Worm (Caenorhabditis elegans) whole organism, L3 larva: ENCODE data around the gene T07D1.3.

ENCODE experiments used
- ZK546.5 ChIP-seq: sonication (generic microtip); optimal IDR thresholded peaks from 2 replicates; lab custom pipeline; 2017; ENCODE audit warnings: missing biosample characterization, missing genetic modification characterization
- ama-1 ChIP-seq: fragments of 150-350 bp; optimal IDR thresholded peaks from 2 replicates; lab custom pipeline; 2018
- ceh-16 ChIP-seq: sonication (generic microtip); optimal IDR thresholded peaks from 2 replicates; lab custom pipeline; 2017; ENCODE audit warnings: missing biosample characterization, missing genetic modification characterization
- ceh-82 ChIP-seq: fragments of 150-350 bp; optimal IDR thresholded peaks from 2 replicates; lab custom pipeline; 2014; ENCODE audit warnings: missing biosample characterization, missing genetic modification characterization
- ceh-9 ChIP-seq: sonication (generic microtip); optimal IDR thresholded peaks from 2 replicates; lab custom pipeline; 2018; ENCODE audit warnings: missing biosample characterization, missing genetic modification characterization
- daf-12 ChIP-seq: fragments of 150-350 bp; optimal IDR thresholded peaks from 2 replicates; lab custom pipeline; 2014; ENCODE audit warnings: missing biosample characterization, missing genetic modification reagents, missing genetic modification characterization
- egl-5 ChIP-seq: fragments of 150-350 bp; optimal IDR thresholded peaks from 2 replicates; lab custom pipeline; 2017; ENCODE audit warnings: missing biosample characterization, missing genetic modification reagents, missing genetic modification characterization, inconsistent platforms
- elt-1 ChIP-seq: fragments of 150-350 bp; optimal IDR thresholded peaks from 2 replicates; lab custom pipeline; 2014; ENCODE audit warnings: missing biosample characterization, missing genetic modification characterization
- elt-2 ChIP-seq: sonication (generic microtip); optimal IDR thresholded peaks from 2 replicates; lab custom pipeline; 2016; ENCODE audit warnings: missing genetic modification reagents, mild to moderate bottlenecking, missing genetic modification characterization, missing compliant biosample characterization
- elt-3 ChIP-seq, 3 experiments: fragments of 150-350 bp in 1 of 3; sonication (generic microtip) in 2 of 3; optimal IDR thresholded peaks; 2 replicates in 2 of 3; 4 replicates in 1 of 3; lab custom pipeline; 2014 to 2017; ENCODE audit warnings: missing biosample characterization in 3 of 3, missing genetic modification characterization in 3 of 3
- fkh-2 ChIP-seq: fragments of 150-350 bp; optimal IDR thresholded peaks from 2 replicates; lab custom pipeline; 2014; ENCODE audit warnings: missing biosample characterization, missing genetic modification reagents, missing genetic modification characterization
- hmg-11 ChIP-seq: sonication (generic microtip); optimal IDR thresholded peaks from 2 replicates; lab custom pipeline; 2016; ENCODE audit warnings: missing genetic modification characterization, missing compliant biosample characterization
- lin-15B ChIP-seq: fragments of 150-350 bp; optimal IDR thresholded peaks from 2 replicates; lab custom pipeline; 2014; ENCODE audit warnings: missing biosample characterization, missing genetic modification characterization
- lin-39 ChIP-seq: fragments of 150-350 bp; optimal IDR thresholded peaks from 2 replicates; lab custom pipeline; 2018; ENCODE audit warnings: missing biosample characterization, missing genetic modification reagents, missing genetic modification characterization
- lsy-12 ChIP-seq: sonication (generic microtip); optimal IDR thresholded peaks from 2 replicates; lab custom pipeline; 2016; ENCODE audit warnings: mild to moderate bottlenecking, missing genetic modification characterization, missing compliant biosample characterization
- mml-1 ChIP-seq: fragments of 150-350 bp; sonication (generic microtip); optimal IDR thresholded peaks from 3 replicates; lab custom pipeline; 2014; ENCODE audit warnings: missing biosample characterization, missing genetic modification characterization
- nhr-12 ChIP-seq: fragments of 150-350 bp; optimal IDR thresholded peaks from 2 replicates; lab custom pipeline; 2014; ENCODE audit warnings: missing biosample characterization, missing genetic modification characterization
- nhr-23 ChIP-seq: fragments of 150-350 bp; optimal IDR thresholded peaks from 2 replicates; lab custom pipeline; 2014; ENCODE audit warnings: missing biosample characterization, missing genetic modification reagents, missing genetic modification characterization
- nhr-237 ChIP-seq: fragments of 150-350 bp; optimal IDR thresholded peaks from 2 replicates; lab custom pipeline; 2014; ENCODE audit warnings: missing biosample characterization, missing genetic modification characterization
- nhr-25 ChIP-seq: sonication (generic microtip); optimal IDR thresholded peaks from 2 replicates; lab custom pipeline; 2017; ENCODE audit warnings: missing biosample characterization, missing genetic modification characterization
- nhr-28 ChIP-seq: fragments of 150-350 bp; optimal IDR thresholded peaks from 2 replicates; lab custom pipeline; 2014; ENCODE audit warnings: missing biosample characterization, missing genetic modification characterization
- nhr-43 ChIP-seq: sonication (generic microtip); optimal IDR thresholded peaks from 2 replicates; lab custom pipeline; 2016; ENCODE audit warnings: mild to moderate bottlenecking, missing genetic modification characterization, missing compliant biosample characterization; ENCODE audit not compliant: poor library complexity, severe bottlenecking
- nhr-67 ChIP-seq: fragments of 150-350 bp; optimal IDR thresholded peaks from 2 replicates; lab custom pipeline; 2014; ENCODE audit warnings: missing biosample characterization, missing genetic modification characterization
- pqm-1 ChIP-seq: fragments of 150-350 bp; optimal IDR thresholded peaks from 2 replicates; lab custom pipeline; 2017; ENCODE audit warnings: missing biosample characterization, missing genetic modification characterization, inconsistent platforms
- sea-2 ChIP-seq: fragments of 150-350 bp; sonication (generic microtip); optimal IDR thresholded peaks from 4 replicates; lab custom pipeline; 2014; ENCODE audit warnings: missing biosample characterization, missing genetic modification reagents, missing genetic modification characterization
- tbx-2 ChIP-seq: sonication (generic microtip); optimal IDR thresholded peaks from 2 replicates; lab custom pipeline; 2016; ENCODE audit warnings: mild to moderate bottlenecking, missing genetic modification characterization, missing compliant biosample characterization
- unc-39 ChIP-seq: sonication (generic microtip); optimal IDR thresholded peaks from 4 replicates; lab custom pipeline; 2017; ENCODE audit warnings: missing biosample characterization, missing genetic modification characterization
- unc-62 ChIP-seq: fragments of 150-350 bp; sonication (generic microtip); optimal IDR thresholded peaks from 4 replicates; lab custom pipeline; 2014; ENCODE audit warnings: missing biosample characterization, missing genetic modification reagents, missing genetic modification characterization
- zag-1 ChIP-seq: fragments of 150-350 bp; optimal IDR thresholded peaks from 2 replicates; lab custom pipeline; 2014; ENCODE audit warnings: missing biosample characterization, missing genetic modification characterization
- ztf-4 ChIP-seq: fragments of 150-350 bp; optimal IDR thresholded peaks from 2 replicates; lab custom pipeline; 2014; ENCODE audit warnings: missing biosample characterization, missing genetic modification characterization

The T07D1.3 gene

DNA sequence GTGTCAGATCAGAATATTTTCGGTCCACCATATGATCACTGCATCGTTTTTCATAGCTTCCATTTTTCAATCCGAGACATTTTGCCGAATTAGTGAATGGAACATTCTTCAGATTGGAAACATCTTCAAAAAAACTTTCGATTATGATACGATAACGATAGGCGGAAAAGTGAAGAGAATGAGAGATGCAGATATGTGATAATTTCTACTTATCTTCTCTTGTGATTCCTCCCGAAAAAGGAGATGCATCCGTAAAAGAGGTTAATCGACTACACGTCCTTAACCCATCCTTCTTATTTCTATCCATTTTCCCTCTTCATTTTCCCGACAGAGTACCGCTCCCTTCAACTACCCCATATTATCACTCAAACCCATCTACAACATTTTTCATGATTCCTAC is 39.9 kb upstream of the T07D1.3 start, which contains the start of gene K02E10.4:
TSS of gene K02E10.4 (plus strand) at position 186 of the 400 bp plus-strand sequence.
- TF ChIP-seq nhr-43 (tag; lab: Kevin White, UChicago) (no peak), nhr-23 (tag; lab: Kevin White, UChicago) (peak; percentile 46)
- TF ChIP-seq, all 47 proteins: peak for 1

DNA sequence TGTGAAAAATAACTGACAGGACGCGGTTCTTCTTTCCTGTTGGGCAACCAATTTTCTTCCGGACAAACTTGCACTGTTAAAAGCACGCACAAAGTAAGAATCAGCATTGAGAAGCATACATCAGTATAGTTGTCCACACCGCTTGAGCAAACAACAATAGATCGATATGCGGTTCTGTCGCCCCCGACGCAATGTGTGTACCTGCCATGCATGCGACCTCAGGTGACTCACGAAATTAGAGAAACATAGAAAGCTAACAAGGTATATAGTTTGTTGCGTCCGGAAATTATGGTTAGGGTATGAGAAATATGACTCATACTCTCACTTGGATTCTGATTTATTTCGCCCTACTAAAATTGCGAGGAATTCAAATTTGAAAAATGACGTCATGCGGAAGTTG is 39.4 kb upstream of the T07D1.3 start, which contains the start of gene K02E10.6:
TSS of gene K02E10.6 (minus strand) at position 149 of the 400 bp plus-strand sequence.
- peak; percentile 9 for TF ChIP-seq pqm-1
- TF ChIP-seq ceh-16 (tag; lab: Kevin White, UChicago) = no peak

DNA sequence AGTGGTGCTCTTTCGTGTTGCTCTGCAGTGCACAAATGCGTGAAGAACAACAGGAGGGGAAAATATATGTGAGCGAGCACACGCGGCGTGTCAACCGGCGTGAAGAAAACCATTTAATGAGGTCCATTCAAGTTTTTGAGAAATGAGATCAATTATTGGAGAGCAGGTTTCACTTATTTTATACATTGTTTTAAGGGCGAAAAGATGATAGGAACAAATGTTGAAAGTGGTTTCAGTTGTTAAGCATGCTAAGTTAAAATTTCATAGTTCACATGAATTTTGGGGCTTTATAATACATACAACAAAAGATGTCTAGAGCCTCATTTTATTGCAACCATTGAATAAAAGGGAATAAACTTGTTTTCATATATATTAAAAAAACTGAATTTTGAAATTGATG is 35.6 kb upstream of the T07D1.3 start, which contains the start of gene K02E10.5:
TSS of gene K02E10.5 (minus strand) at position 101 of the 400 bp plus-strand sequence.
- TF ChIP-seq ceh-16 (tag; lab: Kevin White, UChicago) = no peak
- TF ChIP-seq ceh-9 (tag; lab: Kevin White, UChicago) = no peak
- no peak for TF ChIP-seq nhr-12 (tag; lab: Kevin White, UChicago)
- TF ChIP-seq lin-39 (tag; lab: Kevin White, UChicago) = no peak
- TF ChIP-seq nhr-28 (tag; lab: Kevin White, UChicago) = no peak
- TF ChIP-seq elt-2 (tag; lab: Kevin White, UChicago) = no peak
- no peak for TF ChIP-seq ZK546.5
- TF ChIP-seq lsy-12 (tag; lab: Kevin White, UChicago) = no peak
- no peak for TF ChIP-seq egl-5
- TF ChIP-seq nhr-25 = no peak
- TF ChIP-seq mml-1 = no peak
- TF ChIP-seq, all 47 proteins: peak for 0

ce11 chrX:2475873-2476272 is 32.7 kb upstream of the T07D1.3 start, which contains the start of gene R04B3.3:
TSS of gene R04B3.3 (minus strand) at chrX:2475973.
- TF ChIP-seq elt-2 (tag; lab: Kevin White, UChicago) (no peak), ceh-82 (tag; lab: Kevin White, UChicago) (no peak), sea-2 (no peak), fkh-2 (tag; lab: Kevin White, UChicago) (no peak), lin-15B (tag; lab: Kevin White, UChicago) (no peak), nhr-23 (tag; lab: Kevin White, UChicago) (no peak), nhr-67 (tag; lab: Kevin White, UChicago) (no peak), nhr-237 (tag; lab: Kevin White, UChicago) (no peak), ama-1 (no peak), hmg-11 (tag; lab: Kevin White, UChicago) (no peak), nhr-12 (tag; lab: Kevin White, UChicago) (no peak), elt-3 (tag; optimal IDR thresholded peaks at IDR 0.05; lab: Kevin White, UChicago) (no peak), ZK546.5 (no peak), zag-1 (tag; lab: Kevin White, UChicago) (no peak)
- TF ChIP-seq, all 47 proteins: peak for 0

DNA sequence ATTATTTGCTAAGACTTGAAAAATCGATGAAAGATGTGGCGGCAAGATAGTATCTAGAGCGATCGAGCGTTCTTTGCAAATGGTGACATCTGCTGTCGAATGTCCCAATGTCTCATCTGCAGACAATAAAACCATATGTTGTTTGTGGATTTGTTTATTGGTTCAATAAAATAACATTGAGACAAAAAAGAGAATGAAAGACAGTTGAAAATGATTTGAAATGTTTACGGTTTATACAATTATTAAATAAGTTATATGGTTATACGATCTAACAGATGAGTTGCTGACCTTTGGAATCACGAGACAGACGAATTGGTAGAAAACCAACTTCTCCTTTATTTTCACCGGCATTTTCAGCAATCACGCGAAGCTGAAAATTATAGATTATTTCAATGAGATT is 30.4 kb upstream of the T07D1.3 start, which contains the start of gene R04B3.2:
TSS of gene R04B3.2 (minus strand) at position 101 of the 400 bp plus-strand sequence.
- TF ChIP-seq unc-39 (tag; lab: Kevin White, UChicago) = no peak
- TF ChIP-seq pqm-1 = no peak
- no peak for TF ChIP-seq lin-39 (tag; lab: Kevin White, UChicago)
- no peak for TF ChIP-seq tbx-2 (tag; lab: Kevin White, UChicago)
- TF ChIP-seq ceh-16 (tag; lab: Kevin White, UChicago) = no peak
- no peak for TF ChIP-seq nhr-28 (tag; lab: Kevin White, UChicago)
- no peak for TF ChIP-seq elt-3 (tag; optimal IDR thresholded peaks at IDR 0.05; lab: Kevin White, UChicago)
- TF ChIP-seq elt-2 (tag; lab: Kevin White, UChicago) = no peak
- no peak for TF ChIP-seq unc-62 (GFP tag; lab: Kevin White, UChicago)
- no peak for TF ChIP-seq elt-1 (tag; lab: Kevin White, UChicago)
- no peak for TF ChIP-seq egl-5
- no peak for TF ChIP-seq ztf-4 (tag; lab: Kevin White, UChicago)

- no peak for TF ChIP-seq pqm-1
- peak; percentile 20 for TF ChIP-seq nhr-25
- TF ChIP-seq, all 47 proteins: peak for 1
These were observed 28.1 kb upstream of the T07D1.3 start, which contains the start of gene R04B3.1 for ce11 chrX:2471303-2471702. TSS of gene R04B3.1 (minus strand) at chrX:2471403.

ce11 chrX:2464064-2464463 is 20.9 kb upstream of the T07D1.3 start:
- no peak for TF ChIP-seq daf-12 (tag; lab: Kevin White, UChicago)
